Fruit fly (Drosophila melanogaster) whole organism, pupa: Measurements from ENCODE around the gene CG8852.

Experiments
- CG10348 ChIP-seq: fragments of 200-800 bp; sonication (Bioruptor generic); IDR thresholded peaks from 2 replicates; pipeline ENCODE4 v1.3.6; 2022; ENCODE audit warnings: missing biosample characterization, missing genetic modification characterization
- CG12605 ChIP-seq: fragments of 200-800 bp; sonication (Bioruptor generic); IDR thresholded peaks from 2 replicates; pipeline ENCODE4 v1.3.6; 2022; ENCODE audit warnings: missing biosample characterization, missing genetic modification characterization
- CG13204 ChIP-seq: fragments of 200-800 bp; sonication (Bioruptor generic); optimal IDR thresholded peaks from 2 replicates; lab custom pipeline; 2018; ENCODE audit warnings: missing biosample characterization, mild to moderate bottlenecking, missing genetic modification characterization, moderate library complexity
- CG14655 ChIP-seq: fragments of 200-800 bp; sonication (Bioruptor generic); optimal IDR thresholded peaks from 3 replicates; lab custom pipeline; 2017; ENCODE audit warnings: mild to moderate bottlenecking, missing biosample characterization, missing genetic modification reagents, missing genetic modification characterization
- CG15710 ChIP-seq: fragments of 200-800 bp; sonication (Bioruptor generic); optimal IDR thresholded peaks from 2 replicates; lab custom pipeline; 2018; ENCODE audit warnings: missing biosample characterization, mild to moderate bottlenecking, missing genetic modification characterization, moderate library complexity
- CG17806 ChIP-seq: fragments of 200-800 bp; sonication (Bioruptor generic); optimal IDR thresholded peaks from 2 replicates; lab custom pipeline; 2018; ENCODE audit warnings: missing biosample characterization, mild to moderate bottlenecking, missing genetic modification characterization, moderate library complexity
- CG32121 ChIP-seq: fragments of 200-800 bp; sonication (Bioruptor generic); IDR thresholded peaks from 2 replicates; pipeline ENCODE4 v1.3.6; 2022; ENCODE audit warnings: missing biosample characterization, missing genetic modification characterization
- CG34367 ChIP-seq: fragments of 200-800 bp; sonication (Bioruptor generic); optimal IDR thresholded peaks from 2 replicates; lab custom pipeline; 2018; ENCODE audit warnings: missing biosample characterization, mild to moderate bottlenecking, missing genetic modification characterization
- CG4496 ChIP-seq: fragments of 200-800 bp; sonication (Bioruptor generic); IDR thresholded peaks from 3 replicates; pipeline ENCODE4 v1.3.6; 2022; ENCODE audit warnings: missing biosample characterization, missing genetic modification characterization
- CG8159 ChIP-seq: fragments of 200-800 bp; sonication (Bioruptor generic); optimal IDR thresholded peaks from 3 replicates; lab custom pipeline; 2018; ENCODE audit warnings: missing biosample characterization, mild to moderate bottlenecking, missing genetic modification characterization, moderate library complexity
- CG8301 ChIP-seq: fragments of 200-800 bp; sonication (Bioruptor generic); optimal IDR thresholded peaks from 2 replicates; lab custom pipeline; 2018; ENCODE audit warnings: missing biosample characterization, mild to moderate bottlenecking, missing genetic modification characterization
- CG9948 ChIP-seq: fragments of 200-800 bp; sonication (Bioruptor generic); optimal IDR thresholded peaks from 2 replicates; lab custom pipeline; 2018; ENCODE audit warnings: missing biosample characterization, mild to moderate bottlenecking, missing genetic modification characterization, moderate library complexity
- D1 ChIP-seq: fragments of 200-800 bp; sonication (Bioruptor generic); optimal IDR thresholded peaks from 2 replicates; lab custom pipeline; 2018; ENCODE audit warnings: missing biosample characterization, mild to moderate bottlenecking, missing genetic modification characterization, moderate library complexity
- EcR ChIP-seq: fragments of 200-800 bp; sonication (Bioruptor generic); optimal IDR thresholded peaks from 3 replicates; lab custom pipeline; 2019; ENCODE audit warnings: missing biosample characterization, missing genetic modification characterization, mild to moderate bottlenecking, moderate library complexity, missing genetic modification reagents
- Ets98B ChIP-seq: fragments of 200-800 bp; sonication (Bioruptor generic); IDR thresholded peaks from 2 replicates; pipeline ENCODE4 v1.3.6; 2022; ENCODE audit warnings: missing biosample characterization, missing genetic modification characterization
- Pif1A ChIP-seq: fragments of 200-800 bp; sonication (Bioruptor generic); optimal IDR thresholded peaks from 3 replicates; lab custom pipeline; 2016; ENCODE audit warnings: missing biosample characterization, missing genetic modification characterization
- Pif1B ChIP-seq: fragments of 200-800 bp; sonication (Bioruptor generic); optimal IDR thresholded peaks from 3 replicates; lab custom pipeline; 2016; ENCODE audit warnings: missing biosample characterization, missing genetic modification characterization
- Snoo ChIP-seq: fragments of 200-800 bp; sonication (Bioruptor generic); optimal IDR thresholded peaks from 3 replicates; lab custom pipeline; 2017; ENCODE audit warnings: missing biosample characterization, mild to moderate bottlenecking, missing genetic modification characterization, inconsistent platforms
- fd96Ca ChIP-seq: fragments of 200-800 bp; sonication (Bioruptor generic); IDR thresholded peaks from 3 replicates; pipeline ENCODE4 v1.3.6; 2022; ENCODE audit warnings: missing biosample characterization, missing genetic modification characterization
- gl ChIP-seq: fragments of 200-800 bp; sonication (Bioruptor generic); optimal IDR thresholded peaks from 2 replicates; lab custom pipeline; 2018; ENCODE audit warnings: missing biosample characterization, mild to moderate bottlenecking, missing genetic modification characterization
- rn ChIP-seq: fragments of 200-800 bp; sonication (Bioruptor generic); IDR thresholded peaks from 2 replicates; pipeline ENCODE4 v1.3.6; 2022; ENCODE audit warnings: missing biosample characterization, missing genetic modification characterization

CG8852 gene

DNA sequence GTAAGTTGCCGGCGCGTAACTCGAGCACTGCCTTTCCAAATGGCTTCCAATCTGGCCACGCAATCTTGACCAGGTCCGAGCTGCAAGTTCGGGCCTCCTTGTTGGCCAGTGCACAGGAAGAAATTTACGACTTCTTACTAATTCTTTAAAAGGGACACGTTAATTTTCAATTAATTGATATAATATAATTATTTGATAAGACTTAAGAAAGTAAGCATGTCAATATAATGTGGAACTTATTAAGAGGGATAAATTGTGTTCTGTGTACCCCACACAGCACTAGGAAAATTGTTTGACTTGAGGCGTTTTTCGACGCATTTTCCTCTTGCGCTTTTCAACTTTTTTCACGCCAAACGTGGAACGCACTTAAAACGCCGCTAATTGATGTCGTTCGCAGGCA, 39.4 kb upstream of the CG8852 start:
- TF ChIP-seq CG14655 (GFP tag; lab: Kevin White, UChicago): peak; percentile 44
- no peak for TF ChIP-seq gl (tag; lab: Kevin White, UChicago)
- peak; percentile 40 for TF ChIP-seq CG8301 (tag; lab: Kevin White, UChicago)
- 0 out of 3 replicates have a peak, but pooled peaks have one; percentile 27 for TF ChIP-seq fd96Ca (GFP tag; lab: Robert Waterston, UW)
- TF ChIP-seq CG12605 (GFP tag; lab: Robert Waterston, UW): peak; percentile 53; the same call in 1 of the 2 replicates
- 0 out of 2 replicates have a peak, but pooled peaks have one; percentile 9 for TF ChIP-seq CG32121
- TF ChIP-seq CG9948 (tag; lab: Kevin White, UChicago): no peak
- TF ChIP-seq Ets98B (GFP tag; lab: Robert Waterston, UW): peak; percentile 7; the same call in 1 of the 2 replicates
- 0 out of 3 replicates have a peak, but pooled peaks have one; percentile 41 for TF ChIP-seq CG4496

DNA sequence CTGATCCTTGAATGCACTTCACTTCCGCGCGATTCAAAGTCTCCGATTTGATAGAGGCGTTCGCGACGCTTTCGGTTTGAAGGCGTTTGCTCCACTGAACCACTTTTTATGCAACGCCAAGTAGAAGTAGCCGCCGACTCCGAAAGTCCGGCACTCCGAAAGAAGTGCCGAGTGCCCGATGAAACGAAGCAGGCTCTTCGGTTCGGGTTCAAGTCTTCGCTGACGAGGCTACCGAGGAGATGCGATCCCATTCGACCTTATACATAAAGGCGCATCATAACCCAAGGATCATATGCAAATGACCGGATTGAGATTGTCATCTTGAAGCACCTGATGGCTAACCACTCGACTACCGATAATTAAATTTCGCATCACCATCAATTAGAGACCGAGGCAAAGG, 34.0 kb upstream of the CG8852 start, which contains the start of gene CG15414:
Gene CG15414, minus strand, starts transcription at position 101 of the 400 bp plus-strand sequence.
- TF ChIP-seq CG13204 (GFP tag; lab: Kevin White, UChicago): no peak
- TF ChIP-seq CG4496: peak; percentile 53; the same call in 2 of the 3 replicates

DNA sequence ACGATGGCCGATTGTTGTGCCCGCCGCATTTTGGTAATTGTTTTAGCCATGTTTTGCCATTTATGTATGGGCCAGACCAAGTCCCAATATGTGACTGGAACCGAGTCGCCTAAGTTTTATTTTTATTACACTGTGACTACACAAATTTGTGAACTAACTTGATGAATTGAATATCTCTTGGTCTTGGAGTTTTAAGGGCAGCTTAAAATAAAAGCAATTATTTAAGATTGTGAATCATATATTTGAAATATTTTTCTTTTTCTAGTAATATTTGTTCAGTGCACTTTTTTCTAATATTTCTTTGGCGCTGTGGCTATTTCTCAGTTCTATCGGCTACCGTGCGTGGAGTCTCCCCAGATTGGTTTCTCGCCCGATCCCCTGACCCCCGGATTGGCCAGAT, 31.5 kb upstream of the CG8852 start:
- TF ChIP-seq Pif1B (GFP tag; lab: Kevin White, UChicago): no peak
- no peak for TF ChIP-seq CG14655 (GFP tag; lab: Kevin White, UChicago)
- TF ChIP-seq CG4496: no peak; the same call in 2 of the 3 replicates
- TF ChIP-seq CG12605 (GFP tag; lab: Robert Waterston, UW): peak; percentile 33; the same call in 1 of the 2 replicates
- no peak for TF ChIP-seq CG8159
- TF ChIP-seq CG8301 (tag; lab: Kevin White, UChicago): peak; percentile 2
- no peak for TF ChIP-seq CG13204 (GFP tag; lab: Kevin White, UChicago)
- no peak for TF ChIP-seq CG34367 (tag; lab: Kevin White, UChicago)
- TF ChIP-seq CG10348 (GFP tag; lab: Robert Waterston, UW): no peak
- TF ChIP-seq D1 (tag; lab: Kevin White, UChicago): no peak
- peak; percentile 48; the same call in 1 of the 2 replicates for TF ChIP-seq CG32121

DNA sequence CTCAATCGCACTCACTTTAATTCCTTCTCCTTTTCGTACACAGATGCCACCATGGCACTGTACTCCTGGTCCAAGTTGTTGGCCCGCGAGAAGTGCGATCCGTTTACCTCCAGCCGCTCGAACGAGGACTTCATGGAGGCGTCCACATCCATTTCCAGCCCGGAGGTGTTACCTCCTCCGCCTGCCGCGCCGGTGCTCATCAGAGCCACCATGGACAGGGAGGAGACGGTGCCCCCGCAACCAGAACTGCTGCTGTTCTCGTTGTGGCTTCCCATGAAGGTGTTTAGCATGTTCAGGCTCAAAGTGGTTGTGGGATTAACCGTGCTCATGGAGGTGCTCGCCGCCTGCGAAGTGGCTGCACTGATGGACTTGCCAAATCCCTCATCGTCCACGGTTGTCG, 29.5 kb upstream of the CG8852 start:
- TF ChIP-seq Snoo (no peak), D1 (tag; lab: Kevin White, UChicago) (no peak), CG34367 (tag; lab: Kevin White, UChicago) (no peak), rn (GFP tag; lab: Robert Waterston, UW) (no peak), EcR (GFP tag; lab: Kevin White, UChicago) (no peak), gl (tag; lab: Kevin White, UChicago) (no peak), CG9948 (tag; lab: Kevin White, UChicago) (no peak), CG17806 (tag; lab: Kevin White, UChicago) (no peak), CG14655 (GFP tag; lab: Kevin White, UChicago) (no peak), CG15710 (tag; lab: Kevin White, UChicago) (no peak)

DNA sequence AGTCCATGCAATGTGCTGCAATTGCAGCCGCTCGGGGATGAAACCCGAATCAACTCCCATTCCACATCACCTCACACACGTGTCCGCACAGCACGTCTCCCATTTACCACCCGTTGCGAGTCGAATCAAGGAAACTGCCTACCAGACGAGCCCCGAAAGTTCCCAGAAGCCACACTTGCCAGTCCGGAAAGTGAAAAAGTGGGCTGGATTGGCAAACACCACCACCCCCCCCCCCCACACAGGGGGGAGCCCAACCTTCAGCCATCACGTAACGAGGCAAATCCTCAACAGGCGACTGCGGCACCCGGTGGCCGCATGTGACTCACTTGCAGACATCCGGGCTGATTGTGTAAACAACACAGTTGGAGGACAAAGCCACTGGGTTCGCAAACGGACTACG, 20.1 kb upstream of the CG8852 start:
- TF ChIP-seq Pif1A (GFP tag; lab: Kevin White, UChicago): no peak
- TF ChIP-seq CG9948 (tag; lab: Kevin White, UChicago): no peak
- no peak for TF ChIP-seq CG12605 (GFP tag; lab: Robert Waterston, UW)
- TF ChIP-seq D1 (tag; lab: Kevin White, UChicago): no peak
- no peak for TF ChIP-seq CG15710 (tag; lab: Kevin White, UChicago)
- no peak for TF ChIP-seq EcR (GFP tag; lab: Kevin White, UChicago)
- TF ChIP-seq Pif1B (GFP tag; lab: Kevin White, UChicago): no peak
- no peak for TF ChIP-seq CG10348 (GFP tag; lab: Robert Waterston, UW)

DNA sequence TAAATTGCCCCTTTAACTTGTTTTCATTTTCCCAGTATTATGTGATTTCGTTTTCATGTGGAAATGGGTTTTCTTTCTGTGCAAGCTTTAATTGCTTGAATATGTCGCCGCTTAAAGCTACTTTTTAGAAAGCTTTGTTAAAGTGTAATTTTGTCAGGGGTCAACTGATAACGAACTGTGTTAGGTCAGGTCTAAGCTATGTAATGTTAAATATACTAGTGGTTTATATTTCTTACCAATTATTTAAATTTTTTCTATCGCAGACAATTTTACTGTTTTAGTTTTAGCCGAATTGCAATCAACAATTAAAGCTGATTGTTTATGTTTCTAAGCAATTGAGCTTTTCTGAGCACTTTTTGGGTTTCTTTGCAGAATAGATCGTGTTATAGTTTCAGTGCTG, 18.6 kb upstream of the CG8852 start:
- TF ChIP-seq CG10348 (GFP tag; lab: Robert Waterston, UW): no peak
- no peak for TF ChIP-seq CG17806 (tag; lab: Kevin White, UChicago)
- no peak for TF ChIP-seq D1 (tag; lab: Kevin White, UChicago)
- TF ChIP-seq CG9948 (tag; lab: Kevin White, UChicago): no peak
- TF ChIP-seq CG15710 (tag; lab: Kevin White, UChicago): no peak
- TF ChIP-seq Snoo: no peak
- no peak for TF ChIP-seq rn (GFP tag; lab: Robert Waterston, UW)
- TF ChIP-seq, all 21 proteins: peak for 0

DNA sequence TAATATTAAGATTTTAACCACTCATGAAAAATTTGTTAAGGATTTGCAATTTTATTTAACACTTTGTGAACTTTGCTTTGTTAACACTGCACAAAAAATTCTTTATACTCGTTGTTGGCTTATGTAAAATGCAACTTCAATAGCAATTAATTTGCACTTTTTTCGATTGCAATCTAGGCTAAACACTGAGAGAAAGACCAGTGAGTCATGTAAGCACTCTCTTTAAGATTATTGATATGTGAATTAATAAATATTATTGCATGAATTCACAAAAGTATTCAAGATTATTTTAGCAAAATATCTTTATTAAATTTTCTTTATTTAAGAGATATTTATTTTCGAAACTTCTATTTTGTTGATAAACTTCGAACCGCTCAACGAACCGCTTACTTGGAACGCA, 18.1 kb upstream of the CG8852 start:
- TF ChIP-seq EcR (GFP tag; lab: Kevin White, UChicago) (no peak), gl (tag; lab: Kevin White, UChicago) (no peak), Ets98B (GFP tag; lab: Robert Waterston, UW) (0 out of 2 replicates have a peak, but pooled peaks have one; percentile 36), CG17806 (tag; lab: Kevin White, UChicago) (no peak), Snoo (no peak)
